Worm (Caenorhabditis elegans) whole organism, L2 larva: Measurements from ENCODE around the gene F43D2.7.

Experiments used
- C34F6.9 ChIP-seq: fragments of 150-350 bp; optimal IDR thresholded peaks from 2 replicates; lab custom pipeline; 2014; ENCODE audit warnings: missing biosample characterization, missing genetic modification characterization
- F13H6.1 ChIP-seq: sonication (generic microtip); optimal IDR thresholded peaks from 2 replicates; lab custom pipeline; 2016; ENCODE audit warnings: missing genetic modification characterization, missing compliant biosample characterization
- R02D3.7 ChIP-seq: fragments of 150-350 bp; optimal IDR thresholded peaks from 2 replicates; lab custom pipeline; 2014; ENCODE audit warnings: missing biosample characterization, missing genetic modification characterization
- Y55F3AM.14 ChIP-seq: fragments of 200-800 bp; sonication (Bioruptor generic); optimal IDR thresholded peaks from 2 replicates; lab custom pipeline; 2018; ENCODE audit warnings: mild to moderate bottlenecking, missing genetic modification characterization, missing compliant biosample characterization
- ZK546.5 ChIP-seq: sonication (generic microtip); optimal IDR thresholded peaks from 2 replicates; lab custom pipeline; 2017; ENCODE audit warnings: missing biosample characterization, missing genetic modification characterization
- aly-2 ChIP-seq: fragments of 150-350 bp; optimal IDR thresholded peaks from 2 replicates; lab custom pipeline; 2014; ENCODE audit warnings: missing biosample characterization, missing genetic modification characterization
- ama-1 ChIP-seq: fragments of 150-350 bp; optimal IDR thresholded peaks from 2 replicates; lab custom pipeline; 2018; ENCODE audit warnings: inconsistent platforms
- blmp-1 ChIP-seq: sonication (generic microtip); optimal IDR thresholded peaks from 2 replicates; lab custom pipeline; 2017; ENCODE audit warnings: missing genetic modification characterization, mild to moderate bottlenecking, missing compliant biosample characterization, antibody characterized with exemption, moderate library complexity; ENCODE audit not compliant: insufficient read depth
- ceh-16 ChIP-seq: fragments of 150-350 bp; optimal IDR thresholded peaks from 2 replicates; lab custom pipeline; 2014; ENCODE audit warnings: missing biosample characterization, missing genetic modification characterization
- crh-2 ChIP-seq: sonication (generic microtip); optimal IDR thresholded peaks from 2 replicates; lab custom pipeline; 2017; ENCODE audit warnings: missing biosample characterization, missing genetic modification characterization
- dmd-4 ChIP-seq: sonication (generic microtip); optimal IDR thresholded peaks from 2 replicates; lab custom pipeline; 2017; ENCODE audit warnings: missing biosample characterization, missing genetic modification characterization
- elt-1 ChIP-seq: fragments of 150-350 bp; optimal IDR thresholded peaks from 2 replicates; lab custom pipeline; 2014; ENCODE audit warnings: missing biosample characterization, missing genetic modification characterization
- elt-3 ChIP-seq: sonication (generic microtip); optimal IDR thresholded peaks from 2 replicates; lab custom pipeline; 2017; ENCODE audit warnings: missing biosample characterization, missing genetic modification characterization
- fos-1 ChIP-seq: fragments of 150-350 bp; optimal IDR thresholded peaks from 2 replicates; lab custom pipeline; 2014; ENCODE audit warnings: missing biosample characterization, missing genetic modification characterization
- lin-11 ChIP-seq: fragments of 150-350 bp; sonication (generic microtip); optimal IDR thresholded peaks from 2 replicates; lab custom pipeline; 2014; ENCODE audit warnings: missing biosample characterization, missing genetic modification characterization, inconsistent platforms, mixed read lengths
- lin-13 ChIP-seq: fragments of 150-350 bp; optimal IDR thresholded peaks from 2 replicates; lab custom pipeline; 2014; ENCODE audit warnings: missing biosample characterization, missing genetic modification reagents, missing genetic modification characterization
- lsy-2 ChIP-seq, 2 experiments: fragments of 150-350 bp in 1 of 2; sonication (generic microtip) in 1 of 2; optimal IDR thresholded peaks; 2 replicates each; lab custom pipeline; 2014 to 2017; ENCODE audit warnings: missing biosample characterization in 2 of 2, missing genetic modification characterization in 2 of 2
- mab-5 ChIP-seq: fragments of 150-350 bp; optimal IDR thresholded peaks from 2 replicates; lab custom pipeline; 2014; ENCODE audit warnings: missing biosample characterization, missing genetic modification characterization
- mbf-1 ChIP-seq: sonication (generic microtip); optimal IDR thresholded peaks from 2 replicates; lab custom pipeline; 2017; ENCODE audit warnings: missing biosample characterization, missing genetic modification characterization
- nhr-11 ChIP-seq: fragments of 150-350 bp; optimal IDR thresholded peaks from 2 replicates; lab custom pipeline; 2014; ENCODE audit warnings: missing biosample characterization, missing genetic modification characterization
- nhr-12 ChIP-seq: fragments of 150-350 bp; optimal IDR thresholded peaks from 2 replicates; lab custom pipeline; 2014; ENCODE audit warnings: missing biosample characterization, missing genetic modification characterization
- nhr-129 ChIP-seq: fragments of 150-350 bp; optimal IDR thresholded peaks from 2 replicates; lab custom pipeline; 2014; ENCODE audit warnings: missing biosample characterization, missing genetic modification characterization
- nhr-23 ChIP-seq: fragments of 150-350 bp; optimal IDR thresholded peaks from 2 replicates; lab custom pipeline; 2014; ENCODE audit warnings: missing biosample characterization, missing genetic modification reagents, missing genetic modification characterization
- nhr-6 ChIP-seq: fragments of 150-350 bp; optimal IDR thresholded peaks from 2 replicates; lab custom pipeline; 2014; ENCODE audit warnings: missing biosample characterization, missing genetic modification characterization
- sem-4 ChIP-seq: fragments of 150-350 bp; optimal IDR thresholded peaks from 2 replicates; lab custom pipeline; 2014; ENCODE audit warnings: missing biosample characterization, missing genetic modification reagents, missing genetic modification characterization
- skn-1 ChIP-seq: sonication (generic microtip); optimal IDR thresholded peaks from 2 replicates; lab custom pipeline; 2017; ENCODE audit warnings: missing biosample characterization, missing genetic modification characterization
- sma-3 ChIP-seq: sonication (generic microtip); optimal IDR thresholded peaks from 2 replicates; lab custom pipeline; 2016; ENCODE audit warnings: missing genetic modification reagents, missing genetic modification characterization, missing compliant biosample characterization
- sma-9 ChIP-seq, 2 experiments: fragments of 150-350 bp in 1 of 2; sonication (generic microtip) in 1 of 2; optimal IDR thresholded peaks; 2 replicates each; lab custom pipeline; 2014 to 2016; ENCODE audit warnings: missing genetic modification characterization in 2 of 2, mild to moderate bottlenecking in 1 of 2, missing biosample characterization in 1 of 2, missing compliant biosample characterization in 1 of 2, missing genetic modification reagents in 1 of 2, moderate library complexity in 1 of 2
- snpc-4 ChIP-seq: fragments of 150-350 bp; optimal IDR thresholded peaks from 2 replicates; lab custom pipeline; 2014; ENCODE audit warnings: missing biosample characterization, missing genetic modification characterization
- unc-39 ChIP-seq: fragments of 150-350 bp; optimal IDR thresholded peaks from 2 replicates; lab custom pipeline; 2014; ENCODE audit warnings: missing biosample characterization, missing genetic modification characterization
- unc-55 ChIP-seq: fragments of 150-350 bp; sonication (generic microtip); optimal IDR thresholded peaks from 3 replicates; lab custom pipeline; 2014; ENCODE audit warnings: missing biosample characterization, missing genetic modification reagents, missing genetic modification characterization
- unc-62 ChIP-seq: fragments of 150-350 bp; optimal IDR thresholded peaks from 2 replicates; lab custom pipeline; 2014; ENCODE audit warnings: missing biosample characterization, missing genetic modification reagents, missing genetic modification characterization
- ztf-1 ChIP-seq: fragments of 200-800 bp; sonication (Bioruptor generic); conservative IDR thresholded peaks from 2 replicates; pipeline ENCODE4 v1.3.6; 2022; ENCODE audit warnings: missing genetic modification characterization, missing compliant biosample characterization
- ztf-11 ChIP-seq: sonication (generic microtip); optimal IDR thresholded peaks from 2 replicates; lab custom pipeline; 2017; ENCODE audit warnings: missing biosample characterization, missing genetic modification characterization
- ztf-4 ChIP-seq: fragments of 150-350 bp; optimal IDR thresholded peaks from 2 replicates; lab custom pipeline; 2014; ENCODE audit warnings: missing biosample characterization, missing genetic modification characterization

Gene F43D2.7

DNA sequence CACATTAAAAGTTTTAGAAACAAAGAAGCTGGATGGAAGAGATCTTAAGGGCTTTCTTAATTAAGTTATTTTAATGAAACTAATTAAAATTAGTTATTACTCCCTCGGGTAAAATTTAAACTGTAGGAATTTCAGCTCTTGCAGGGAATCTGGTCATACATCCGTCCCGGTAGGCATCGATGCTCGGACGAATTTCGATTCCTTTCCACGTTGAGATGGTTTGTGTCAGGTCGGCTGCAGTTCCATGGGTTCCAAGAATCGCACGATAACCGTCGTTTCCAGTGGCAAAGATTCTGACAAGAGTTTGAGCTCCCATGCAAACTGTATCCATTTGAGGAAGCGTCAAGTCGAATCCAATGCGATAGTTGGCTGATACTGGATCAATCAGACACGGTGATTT lies 29.2 kb downstream of the F43D2.7 start:
- TF ChIP-seq lin-13 (no peak), ztf-4 (no peak), nhr-12 (tag; lab: Kevin White, UChicago) (no peak)

- TF ChIP-seq elt-3 (tag; lab: Kevin White, UChicago) (no peak), unc-62 (GFP tag; lab: Kevin White, UChicago) (no peak), skn-1 (no peak)
These were observed 30.3 kb downstream of the F43D2.7 start, which contains the start of gene R11H6.4 for ce11 chrV:14609643-14610042. TSS of gene R11H6.4 (plus strand) at chrV:14609943.

- TF ChIP-seq lsy-2 (tag; optimal IDR thresholded peaks at IDR 0.05; lab: Kevin White, UChicago), result peak in 1 of 2 experiments; percentile 11
- no peak for TF ChIP-seq nhr-23
- no peak for TF ChIP-seq dmd-4 (tag; lab: Kevin White, UChicago)
- TF ChIP-seq elt-3 (tag; lab: Kevin White, UChicago), result no peak
- TF ChIP-seq mab-5 (tag; lab: Kevin White, UChicago), result peak; percentile 56
- TF ChIP-seq unc-62 (GFP tag; lab: Kevin White, UChicago), result no peak
- no peak for TF ChIP-seq nhr-12 (tag; lab: Kevin White, UChicago)
- no peak for TF ChIP-seq blmp-1 (tag; lab: Kevin White, UChicago)
- TF ChIP-seq ceh-16 (tag; lab: Kevin White, UChicago), result no peak
These were observed 36.2 kb downstream of the F43D2.7 start for ce11 chrV:14603755-14604154.

DNA sequence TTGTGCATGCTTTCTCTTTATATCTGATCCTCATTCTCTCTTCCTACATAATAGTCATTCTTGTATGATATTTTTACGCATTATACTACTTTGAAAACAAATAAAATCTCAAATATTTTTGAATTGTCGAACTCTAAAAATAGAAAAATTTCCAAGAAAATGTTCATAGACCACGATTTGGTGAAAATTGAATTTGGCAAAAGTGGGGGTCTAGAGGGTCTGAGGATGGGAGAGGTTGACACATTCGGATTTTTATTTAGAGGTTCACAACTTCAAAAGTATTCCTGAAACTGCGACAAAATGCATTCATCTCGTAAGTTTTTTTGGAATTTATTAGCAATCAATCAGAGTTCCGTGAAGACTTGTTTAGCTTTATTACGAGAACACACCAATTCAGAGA lies 40.0 kb downstream of the F43D2.7 start, which contains the start of gene glb-22:
glb-22 (plus strand) TSS at position 301 of the 400 bp plus-strand sequence.
- TF ChIP-seq F13H6.1 (tag; lab: Kevin White, UChicago) (no peak), ama-1 (lab: Kevin White, UChicago) (no peak), Y55F3AM.14 (GFP tag; lab: Kevin White, UChicago) (no peak), lin-11 (tag; lab: Kevin White, UChicago) (no peak), R02D3.7 (tag; lab: Kevin White, UChicago) (no peak), mbf-1 (tag; lab: Kevin White, UChicago) (no peak), sem-4 (tag; lab: Kevin White, UChicago) (no peak), elt-1 (tag; lab: Kevin White, UChicago) (no peak), sma-3 (no peak), nhr-129 (tag; lab: Kevin White, UChicago) (no peak), fos-1 (tag; lab: Kevin White, UChicago) (no peak), aly-2 (tag; lab: Kevin White, UChicago) (no peak)

ce11 chrV:14597681-14598184 lies 42.2 kb downstream of the F43D2.7 start, which contains the start of gene R11H6.2:
TSS of gene R11H6.2 (plus strand) at chrV:14598006.
- TF ChIP-seq unc-55 (GFP tag; lab: Kevin White, UChicago), result peak; percentile 67
- peak; percentile 12 for TF ChIP-seq sma-3
- TF ChIP-seq unc-39 (tag; lab: Kevin White, UChicago), result no peak
- TF ChIP-seq ama-1 (lab: Kevin White, UChicago), result no peak
- TF ChIP-seq nhr-11 (tag; lab: Kevin White, UChicago), result no peak
- no peak for TF ChIP-seq mbf-1 (tag; lab: Kevin White, UChicago)
- peak; percentile 60 for TF ChIP-seq nhr-129 (tag; lab: Kevin White, UChicago)
- TF ChIP-seq crh-2 (tag; lab: Kevin White, UChicago), result no peak
- TF ChIP-seq ztf-11 (tag; lab: Kevin White, UChicago), result no peak
- no peak for TF ChIP-seq snpc-4
- TF ChIP-seq blmp-1 (tag; lab: Kevin White, UChicago), result no peak
- TF ChIP-seq C34F6.9 (tag; lab: Kevin White, UChicago), result peak; percentile 77
- no peak for TF ChIP-seq dmd-4 (tag; lab: Kevin White, UChicago)
- TF ChIP-seq ZK546.5 (tag; lab: Kevin White, UChicago), result no peak
- TF ChIP-seq ztf-1 (GFP tag; lab: Robert Waterston, UW), result no peak
- no peak for TF ChIP-seq nhr-23
- no peak for TF ChIP-seq sma-9 (GFP tag; optimal IDR thresholded peaks at IDR 0.05; lab: Kevin White, UChicago)
- TF ChIP-seq sma-9 (tag; optimal IDR thresholded peaks at IDR 0.05; lab: Kevin White, UChicago), result no peak
- TF ChIP-seq lsy-2 (tag; optimal IDR thresholded peaks at IDR 0.05; lab: Kevin White, UChicago), result peak in 1 of 2 experiments; percentile 53
- TF ChIP-seq nhr-6 (tag; lab: Kevin White, UChicago), result no peak
- peak; percentile 58 for TF ChIP-seq fos-1 (tag; lab: Kevin White, UChicago)
- no peak for TF ChIP-seq lin-13
